Worm (Caenorhabditis elegans) whole organism, L1 larva: Measurements from ENCODE around the gene ZK1128.7.

Experiments used
- F16B12.6 ChIP-seq: fragments of 150-350 bp; optimal IDR thresholded peaks from 2 replicates; lab custom pipeline; 2014; ENCODE audit warnings: missing biosample characterization, missing genetic modification characterization
- Y116A8C.19 ChIP-seq: sonication (generic microtip); optimal IDR thresholded peaks from 2 replicates; lab custom pipeline; 2016; ENCODE audit warnings: missing compliant biosample characterization, missing genetic modification characterization, borderline replicate concordance
- ceh-82 ChIP-seq, 3 experiments: fragments of 150-350 bp in 1 of 3; sonication (generic microtip) in 2 of 3; optimal IDR thresholded peaks; 2 replicates each; lab custom pipeline; 2014 to 2017; ENCODE audit warnings: missing biosample characterization in 3 of 3, missing genetic modification characterization in 3 of 3
- ceh-90 ChIP-seq: sonication (generic microtip); optimal IDR thresholded peaks from 2 replicates; lab custom pipeline; 2016; ENCODE audit warnings: missing genetic modification characterization, missing compliant biosample characterization
- ces-1 ChIP-seq: fragments of 150-350 bp; optimal IDR thresholded peaks from 2 replicates; lab custom pipeline; 2014; ENCODE audit warnings: missing biosample characterization, missing genetic modification reagents, missing genetic modification characterization
- dpl-1 ChIP-seq, 3 experiments: fragments of 150-350 bp in 2 of 3; sonication (generic microtip) in 1 of 3; optimal IDR thresholded peaks; 2 replicates each; lab custom pipeline; 2014 to 2017; ENCODE audit warnings: missing biosample characterization in 3 of 3, missing genetic modification characterization in 3 of 3, missing genetic modification reagents in 3 of 3
- efl-1 ChIP-seq, 4 experiments: fragments of 150-350 bp; optimal IDR thresholded peaks in 3 of 4; peaks in 1 of 4; 1 replicate in 1 of 4; 2 replicates in 3 of 4; lab custom pipeline; 2014; ENCODE audit warnings: missing biosample characterization in 2 of 4, missing genetic modification characterization in 2 of 4, missing genetic modification reagents in 2 of 4
- ets-5 ChIP-seq: fragments of 200-800 bp; sonication (Bioruptor generic); IDR thresholded peaks from 2 replicates; pipeline ENCODE4 v1.3.6; 2022; ENCODE audit warnings: missing genetic modification characterization, missing compliant biosample characterization
- fkh-4 ChIP-seq: sonication (generic microtip); optimal IDR thresholded peaks from 2 replicates; lab custom pipeline; 2016; ENCODE audit warnings: missing compliant biosample characterization, missing genetic modification characterization, borderline replicate concordance
- fos-1 ChIP-seq: fragments of 150-350 bp; optimal IDR thresholded peaks from 2 replicates; lab custom pipeline; 2014; ENCODE audit warnings: missing biosample characterization, missing genetic modification characterization
- hpl-2 ChIP-seq: fragments of 150-350 bp; optimal IDR thresholded peaks from 2 replicates; lab custom pipeline; 2014; ENCODE audit warnings: missing biosample characterization, missing genetic modification reagents, missing genetic modification characterization
- irx-1 ChIP-seq: sonication (generic microtip); optimal IDR thresholded peaks from 2 replicates; lab custom pipeline; 2016; ENCODE audit warnings: missing genetic modification characterization, missing compliant biosample characterization
- isw-1 ChIP-seq: fragments of 200-800 bp; sonication (Bioruptor generic); IDR thresholded peaks from 2 replicates; pipeline ENCODE4 v1.3.6; 2022; ENCODE audit warnings: missing genetic modification characterization, missing compliant biosample characterization
- lin-15B ChIP-seq: fragments of 150-350 bp; sonication (generic microtip); optimal IDR thresholded peaks from 3 replicates; lab custom pipeline; 2014; ENCODE audit warnings: missing biosample characterization, missing genetic modification characterization
- lin-35 ChIP-seq, 2 experiments: fragments of 150-350 bp; optimal IDR thresholded peaks; 2 replicates each; lab custom pipeline; 2014; ENCODE audit warnings: missing biosample characterization in 2 of 2, missing genetic modification characterization in 2 of 2, missing genetic modification reagents in 2 of 2
- lin-39 ChIP-seq: fragments of 150-350 bp; optimal IDR thresholded peaks from 2 replicates; lab custom pipeline; 2014; ENCODE audit warnings: missing biosample characterization, missing genetic modification reagents, missing genetic modification characterization
- lsy-2 ChIP-seq, 2 experiments: fragments of 150-350 bp; optimal IDR thresholded peaks; 2 replicates each; lab custom pipeline; 2014; ENCODE audit warnings: missing biosample characterization in 2 of 2, missing genetic modification characterization in 2 of 2
- mab-9 ChIP-seq: fragments of 200-800 bp; sonication (Bioruptor generic); IDR thresholded peaks from 2 replicates; pipeline ENCODE4 v1.3.6; 2022; ENCODE audit warnings: missing genetic modification reagents, missing genetic modification characterization, missing compliant biosample characterization
- mep-1 ChIP-seq: fragments of 150-350 bp; optimal IDR thresholded peaks from 2 replicates; lab custom pipeline; 2014; ENCODE audit warnings: missing biosample characterization, missing genetic modification characterization
- nhr-19 ChIP-seq: fragments of 200-800 bp; sonication (Bioruptor generic); conservative IDR thresholded peaks from 2 replicates; pipeline ENCODE4 v1.3.6; 2022; ENCODE audit warnings: missing genetic modification characterization, missing compliant biosample characterization
- nhr-237 ChIP-seq: fragments of 150-350 bp; optimal IDR thresholded peaks from 2 replicates; lab custom pipeline; 2014; ENCODE audit warnings: missing biosample characterization, missing genetic modification characterization
- nhr-47 ChIP-seq: sonication (generic microtip); optimal IDR thresholded peaks from 2 replicates; lab custom pipeline; 2016; ENCODE audit warnings: mild to moderate bottlenecking, missing genetic modification characterization, moderate library complexity, missing compliant biosample characterization
- nhr-71 ChIP-seq: sonication (generic microtip); optimal IDR thresholded peaks from 2 replicates; lab custom pipeline; 2016; ENCODE audit warnings: mild to moderate bottlenecking, missing genetic modification characterization, moderate library complexity, missing compliant biosample characterization
- nhr-77 ChIP-seq: fragments of 150-350 bp; optimal IDR thresholded peaks from 2 replicates; lab custom pipeline; 2014; ENCODE audit warnings: missing biosample characterization, missing genetic modification characterization
- nhr-84 ChIP-seq: sonication (generic microtip); optimal IDR thresholded peaks from 2 replicates; lab custom pipeline; 2017; ENCODE audit warnings: missing biosample characterization, missing genetic modification characterization
- nhr-85 ChIP-seq: sonication (generic microtip); peaks from one replicate; lab custom pipeline; 2016; ENCODE audit warnings: missing genetic modification characterization, inconsistent platforms, missing compliant biosample characterization
- pag-3 ChIP-seq: sonication (generic microtip); optimal IDR thresholded peaks from 2 replicates; lab custom pipeline; 2017; ENCODE audit warnings: missing genetic modification characterization, mild to moderate bottlenecking, missing compliant biosample characterization, antibody characterized with exemption, borderline replicate concordance; ENCODE audit not compliant: insufficient read depth
- rnt-1 ChIP-seq: sonication (generic microtip); optimal IDR thresholded peaks from 2 replicates; lab custom pipeline; 2016; ENCODE audit warnings: mild to moderate bottlenecking, missing genetic modification characterization, moderate library complexity, missing compliant biosample characterization
- snu-23 ChIP-seq: sonication (generic microtip); optimal IDR thresholded peaks from 2 replicates; lab custom pipeline; 2016; ENCODE audit warnings: missing genetic modification characterization, missing compliant biosample characterization
- sup-37 ChIP-seq: fragments of 200-800 bp; sonication (Bioruptor generic); optimal IDR thresholded peaks from 2 replicates; lab custom pipeline; 2018; ENCODE audit warnings: mild to moderate bottlenecking, missing genetic modification characterization, missing compliant biosample characterization
- swsn-7 ChIP-seq: sonication (generic microtip); optimal IDR thresholded peaks from 2 replicates; lab custom pipeline; 2016; ENCODE audit warnings: missing genetic modification characterization, missing compliant biosample characterization
- tlp-1 ChIP-seq: fragments of 150-350 bp; optimal IDR thresholded peaks from 2 replicates; lab custom pipeline; 2014; ENCODE audit warnings: missing biosample characterization, missing genetic modification characterization
- unc-130 ChIP-seq: fragments of 150-350 bp; optimal IDR thresholded peaks from 2 replicates; lab custom pipeline; 2017; ENCODE audit warnings: missing biosample characterization, missing genetic modification characterization, inconsistent platforms
- unc-86 ChIP-seq: sonication (generic microtip); optimal IDR thresholded peaks from 2 replicates; lab custom pipeline; 2016; ENCODE audit warnings: missing genetic modification characterization, missing compliant biosample characterization
- unc-98 ChIP-seq: fragments of 200-800 bp; sonication (Bioruptor generic); IDR thresholded peaks from 2 replicates; pipeline ENCODE4 v1.3.6; 2022; ENCODE audit warnings: missing genetic modification characterization, missing compliant biosample characterization
- vab-15 ChIP-seq: sonication (generic microtip); optimal IDR thresholded peaks from 2 replicates; lab custom pipeline; 2017; ENCODE audit warnings: missing genotype, mild to moderate bottlenecking, missing genetic modification characterization, missing compliant biosample characterization
- xbp-1 ChIP-seq: sonication (generic microtip); optimal IDR thresholded peaks from 2 replicates; lab custom pipeline; 2016; ENCODE audit warnings: missing genetic modification characterization, missing compliant biosample characterization
- zag-1 ChIP-seq: fragments of 150-350 bp; optimal IDR thresholded peaks from 2 replicates; lab custom pipeline; 2014; ENCODE audit warnings: missing biosample characterization, missing genetic modification characterization
- ztf-4 ChIP-seq: fragments of 150-350 bp; optimal IDR thresholded peaks from 2 replicates; lab custom pipeline; 2014; ENCODE audit warnings: missing biosample characterization, missing genetic modification characterization

Gene ZK1128.7

ce11 chrIII:10112958-10113357 lies 23.8 kb upstream of the ZK1128.7 start, which contains the start of gene vps-29:
TSS of gene vps-29 (minus strand) at chrIII:10113058.
- TF ChIP-seq ztf-4 (tag; lab: Kevin White, UChicago) (no peak), ets-5 (GFP tag; lab: Robert Waterston, UW) (no peak), nhr-77 (tag; lab: Kevin White, UChicago) (no peak), unc-130 (no peak), ceh-90 (tag; lab: Kevin White, UChicago) (no peak), hpl-2 (GFP tag; lab: Kevin White, UChicago) (no peak), irx-1 (tag; lab: Kevin White, UChicago) (no peak), lin-35 (GFP tag; optimal IDR thresholded peaks at IDR 0.05; lab: Kevin White, UChicago) (no peak)

ce11 chrIII:10114662-10115061 lies 22.1 kb upstream of the ZK1128.7 start, which contains the start of the genes ZK1128.1 and mett-10:
TSS of gene ZK1128.1 (minus strand) at chrIII:10114760.
TSS of gene mett-10 (plus strand) at chrIII:10115036.
- TF ChIP-seq nhr-84 (tag; lab: Kevin White, UChicago) (no peak), lsy-2 (tag; optimal IDR thresholded peaks at IDR 0.05; lab: Kevin White, UChicago) (peak; percentile 46 to 67), nhr-71 (tag; lab: Kevin White, UChicago) (peak; percentile 34), vab-15 (tag; lab: Kevin White, UChicago) (peak; percentile 19), unc-86 (tag; lab: Kevin White, UChicago) (peak; percentile 9), mep-1 (peak; percentile 23), tlp-1 (tag; lab: Kevin White, UChicago) (no peak), lin-15B (tag; lab: Kevin White, UChicago) (peak; percentile 4), snu-23 (GFP tag; lab: Kevin White, UChicago) (peak; percentile 46), xbp-1 (tag; lab: Kevin White, UChicago) (peak; percentile 12), ces-1 (GFP tag; lab: Kevin White, UChicago) (no peak), isw-1 (GFP tag; lab: Robert Waterston, UW) (0 out of 2 replicates have a peak, but pooled peaks have one; percentile 6), lin-35 (GFP tag; optimal IDR thresholded peaks at IDR 0.05; lab: Kevin White, UChicago) (peak; percentile 36 to 50), dpl-1 (GFP tag; optimal IDR thresholded peaks at IDR 0.05; lab: Kevin White, UChicago) (peak; percentile 23 to 62 (median 41)), nhr-237 (no peak), fos-1 (tag; lab: Kevin White, UChicago) (no peak), efl-1 (optimal IDR thresholded peaks at IDR 0.05; lab: Kevin White, UChicago) (peak; percentile 39 to 48), efl-1 (GFP tag; optimal IDR thresholded peaks at IDR 0.05 in 1 of 2; lab: Kevin White, UChicago) (peak; percentile 62 to 94), nhr-85 (peak; percentile 25), ets-5 (GFP tag; lab: Robert Waterston, UW) (no peak), nhr-47 (tag; lab: Kevin White, UChicago) (peak; percentile 31), nhr-19 (GFP tag; lab: Robert Waterston, UW) (no peak), pag-3 (tag; lab: Kevin White, UChicago) (no peak), ceh-82 (tag; optimal IDR thresholded peaks at IDR 0.05; lab: Kevin White, UChicago) (peak in 1 of 3 experiments; percentile 17), swsn-7 (tag; lab: Kevin White, UChicago) (no peak), fkh-4 (tag; lab: Kevin White, UChicago) (no peak), mab-9 (GFP tag; lab: Robert Waterston, UW) (no peak), rnt-1 (tag; lab: Kevin White, UChicago) (peak; percentile 17), zag-1 (tag; lab: Kevin White, UChicago) (no peak), sup-37 (no peak), F16B12.6 (peak; percentile 86), unc-130 (peak; percentile 63)

ce11 chrIII:10118818-10119217 lies 18.0 kb upstream of the ZK1128.7 start, which contains the start of gene ZK1128.3:
TSS of gene ZK1128.3 (minus strand) at chrIII:10118918.
- no peak for TF ChIP-seq tlp-1 (tag; lab: Kevin White, UChicago)
- TF ChIP-seq lin-39: no peak
- TF ChIP-seq xbp-1 (tag; lab: Kevin White, UChicago): no peak
- TF ChIP-seq fos-1 (tag; lab: Kevin White, UChicago): no peak
- no peak for TF ChIP-seq unc-98
- TF ChIP-seq Y116A8C.19: no peak
